Fruit fly (Drosophila melanogaster) Kc167 (cell line): Measurements from ENCODE around the gene bun.

Source experiments
- Myc ChIP-seq: fragments of >200 bp; optimal IDR thresholded peaks from 2 replicates; lab custom pipeline; 2017; ENCODE audit warnings: missing external identifiers
- Sin3A ChIP-seq: fragments of >200 bp; optimal IDR thresholded peaks from 2 replicates; lab custom pipeline; 2018; ENCODE audit warnings: missing external identifiers
- h ChIP-seq: fragments of >200 bp; optimal IDR thresholded peaks from 3 replicates; lab custom pipeline; 2018; ENCODE audit warnings: missing external identifiers
- insv ChIP-seq: fragments of >200 bp; optimal IDR thresholded peaks from 3 replicates; lab custom pipeline; 2018; ENCODE audit warnings: missing external identifiers
- psq ChIP-seq: fragments of >200 bp; optimal IDR thresholded peaks from 2 replicates; lab custom pipeline; 2017; ENCODE audit warnings: missing external identifiers
- ttk ChIP-seq: sonication (Bioruptor generic); optimal IDR thresholded peaks from 2 replicates; lab custom pipeline; 2017; ENCODE audit warnings: missing external identifiers

- TF ChIP-seq psq (lab: Kevin White, UChicago): no peak
- no peak for TF ChIP-seq h (lab: Kevin White, UChicago)
- no peak for TF ChIP-seq Myc (lab: Kevin White, UChicago)
- TF ChIP-seq insv (lab: Kevin White, UChicago): no peak
- TF ChIP-seq ttk (lab: Kevin White, UChicago): no peak
- no peak for TF ChIP-seq Sin3A (lab: Kevin White, UChicago)
These were observed 118.8 kb downstream of the bun start, which contains the start of the genes CG5446 and Trm1 for dm6 chr2L:12427487-12428101.
